Fruit fly (Drosophila melanogaster): ENCODE measurements around the gene CG14204.
A peak's percentile ranks its signal among the peaks of the same experiment; 100 is the strongest.

Gene CG14204

DNA sequence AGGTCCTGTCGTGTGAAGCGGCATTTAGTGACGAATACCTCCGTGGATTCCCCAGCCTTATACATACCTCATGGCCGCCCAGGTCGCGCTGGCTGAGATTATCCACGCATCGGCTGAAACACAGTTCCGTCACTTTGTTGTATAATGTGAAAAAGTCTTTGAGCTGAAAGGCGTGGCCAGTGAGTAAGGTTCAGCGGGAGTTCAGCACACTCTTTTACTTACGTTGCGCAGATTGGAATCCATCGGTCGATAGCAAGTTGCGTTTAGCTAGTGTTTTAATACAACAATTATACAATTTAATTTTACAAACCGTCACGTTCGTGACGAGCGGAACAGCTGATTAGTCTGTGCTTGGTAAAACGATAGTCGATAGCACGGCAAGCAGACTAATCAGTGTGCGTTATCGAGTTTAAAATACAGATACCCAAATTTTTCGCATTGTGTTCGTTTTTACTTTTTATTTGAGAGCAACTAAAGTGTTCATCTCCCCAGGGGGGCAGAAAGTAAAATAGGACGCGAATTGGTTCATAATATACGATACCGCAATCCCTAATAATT, 34.8 kb downstream of the CG14204 start, which contains the start of the genes Pstk and Tim9b (continued):
- TF ChIP-seq fd3F (GFP tag; optimal IDR thresholded peaks at IDR 0.05) (no peak), CG11723 (GFP tag; optimal IDR thresholded peaks at IDR 0.05) (no peak), sim (GFP tag; IDR thresholded peaks at IDR 0.05) (no peak), sd (tag; optimal IDR thresholded peaks at IDR 0.05) (no peak), h (optimal IDR thresholded peaks at IDR 0.05) (no peak), CG15479 (GFP tag; optimal IDR thresholded peaks at IDR 0.05) (no peak), br (optimal IDR thresholded peaks at IDR 0.05) (no peak), CG6175 (GFP tag; IDR thresholded peaks at IDR 0.05) (no peak), CG12219 (GFP tag; optimal IDR thresholded peaks at IDR 0.05) (no peak), unc-4 (GFP tag; IDR thresholded peaks at IDR 0.05; ENCODE audit: partially characterized antibody) (peak; percentile 46; the same call in 1 of the 2 replicates), CG34422 (GFP tag; IDR thresholded peaks at IDR 0.05) (no peak), CG13624 (GFP tag; optimal IDR thresholded peaks at IDR 0.05) (no peak), CG7786 (GFP tag; optimal IDR thresholded peaks at IDR 0.05) (no peak), zen2 (GFP tag; IDR thresholded peaks at IDR 0.05; ENCODE audit: partially characterized antibody) (peak; percentile 45; the same call in 2 of the 3 replicates), CG33213 (GFP tag; optimal IDR thresholded peaks at IDR 0.05) (no peak), ham (GFP tag; IDR thresholded peaks at IDR 0.05) (no peak), CG10321 (GFP tag; IDR thresholded peaks at IDR 0.05) (no peak), bigmax (GFP tag; optimal IDR thresholded peaks at IDR 0.05) (no peak), CG34224 (GFP tag; IDR thresholded peaks at IDR 0.05; ENCODE audit: partially characterized antibody) (peak; percentile 62), CG1647 (GFP tag; optimal IDR thresholded peaks at IDR 0.05) (no peak), slou (GFP tag; optimal IDR thresholded peaks at IDR 0.05) (no peak), hb (GFP tag; IDR thresholded peaks at IDR 0.05; ENCODE audit: partially characterized antibody) (peak; percentile 58; the same call in 2 of the 3 replicates), CG9797 (GFP tag; optimal IDR thresholded peaks at IDR 0.05) (no peak), cas (GFP tag; IDR thresholded peaks at IDR 0.05) (no peak), CG5953 (GFP tag; IDR thresholded peaks at IDR 0.05) (no peak), bowl (GFP tag; IDR thresholded peaks at IDR 0.05) (no peak), CG13775 (GFP tag; optimal IDR thresholded peaks at IDR 0.05) (no peak), NK7.1 (GFP tag; optimal IDR thresholded peaks at IDR 0.05) (no peak), corto (GFP tag; optimal IDR thresholded peaks at IDR 0.05) (no peak), CG6254 (GFP tag; optimal IDR thresholded peaks at IDR 0.05) (no peak), bcd (GFP tag; optimal IDR thresholded peaks at IDR 0.05) (no peak), sisA (GFP tag; IDR thresholded peaks at IDR 0.05) (no peak), CG12942 (GFP tag; optimal IDR thresholded peaks at IDR 0.05) (no peak), H2.0 (GFP tag; IDR thresholded peaks at IDR 0.05) (no peak), CG17568 (GFP tag; optimal IDR thresholded peaks at IDR 0.05) (no peak), CG16863 (GFP tag; optimal IDR thresholded peaks at IDR 0.05) (no peak), CG7372 (GFP tag; IDR thresholded peaks at IDR 0.05) (no peak), Asciz (GFP tag; optimal IDR thresholded peaks at IDR 0.05) (no peak), tx (GFP tag; optimal IDR thresholded peaks at IDR 0.05) (no peak), wdn (GFP tag; IDR thresholded peaks at IDR 0.05) (no peak), eve (GFP tag; optimal IDR thresholded peaks at IDR 0.05) (no peak), pfk (GFP tag; optimal IDR thresholded peaks at IDR 0.05) (peak; percentile 28), Spps (tag; optimal IDR thresholded peaks at IDR 0.05) (no peak), CG8290 (GFP tag; optimal IDR thresholded peaks at IDR 0.05) (no peak), CG8290 (tag; optimal IDR thresholded peaks at IDR 0.05) (no peak), Opbp (GFP tag; IDR thresholded peaks at IDR 0.05; ENCODE audit: partially characterized antibody) (peak; percentile 59; the same call in 2 of the 3 replicates), CG11695 (GFP tag; IDR thresholded peaks at IDR 0.05) (no peak), dpn (GFP tag; optimal IDR thresholded peaks at IDR 0.05) (no peak), CG13894 (tag; optimal IDR thresholded peaks at IDR 0.05) (no peak), CG16813 (GFP tag; IDR thresholded peaks at IDR 0.05; ENCODE audit: partially characterized antibody) (peak; percentile 45; the same call in 1 of the 3 replicates), HLH4C (GFP tag; IDR thresholded peaks at IDR 0.05; ENCODE audit: partially characterized antibody) (peak; percentile 66)
